Worm (Caenorhabditis elegans) whole organism, late embryonic: ENCODE results near the gene Y57G11C.1142.

Experiments used
- C38D4.7 ChIP-seq: fragments of 200-800 bp; sonication (Bioruptor generic); optimal IDR thresholded peaks from 2 replicates; lab custom pipeline; 2018; ENCODE audit warnings: mild to moderate bottlenecking, missing genetic modification characterization, moderate library complexity, missing compliant biosample characterization
- K09A11.1 ChIP-seq: sonication (generic microtip); optimal IDR thresholded peaks from 2 replicates; lab custom pipeline; 2017; ENCODE audit warnings: antibody characterized with exemption, mild to moderate bottlenecking, missing genetic modification characterization, missing compliant biosample characterization; ENCODE audit not compliant: insufficient read depth
- T23F11.4 ChIP-seq: fragments of 200-800 bp; sonication (Bioruptor generic); optimal IDR thresholded peaks from 2 replicates; lab custom pipeline; 2018; ENCODE audit warnings: mild to moderate bottlenecking, missing genetic modification characterization, missing compliant biosample characterization
- Y22D7AL.16 ChIP-seq: sonication (generic microtip); optimal IDR thresholded peaks from 2 replicates; lab custom pipeline; 2016; ENCODE audit warnings: missing genetic modification characterization, missing compliant biosample characterization
- ceh-14 ChIP-seq: sonication (generic microtip); optimal IDR thresholded peaks from 2 replicates; lab custom pipeline; 2016; ENCODE audit warnings: missing genotype, missing genetic modification characterization, missing compliant biosample characterization
- ceh-18 ChIP-seq: sonication (generic microtip); optimal IDR thresholded peaks from 2 replicates; lab custom pipeline; 2016; ENCODE audit warnings: missing genetic modification characterization, missing compliant biosample characterization
- ceh-19 ChIP-seq: fragments of 200-800 bp; sonication (Bioruptor generic); optimal IDR thresholded peaks from 2 replicates; lab custom pipeline; 2018; ENCODE audit warnings: mild to moderate bottlenecking, missing genetic modification characterization, missing compliant biosample characterization
- ceh-22 ChIP-seq: sonication (generic microtip); optimal IDR thresholded peaks from 2 replicates; lab custom pipeline; 2017; ENCODE audit warnings: missing biosample characterization, missing genetic modification characterization
- ceh-24 ChIP-seq: sonication (generic microtip); optimal IDR thresholded peaks from 2 replicates; lab custom pipeline; 2016; ENCODE audit warnings: mild to moderate bottlenecking, missing genetic modification characterization, missing compliant biosample characterization
- ceh-30 ChIP-seq: fragments of 150-350 bp; optimal IDR thresholded peaks from 2 replicates; lab custom pipeline; 2014; ENCODE audit warnings: missing biosample characterization, missing genetic modification characterization
- ceh-31 ChIP-seq: sonication (generic microtip); optimal IDR thresholded peaks from 2 replicates; lab custom pipeline; 2016; ENCODE audit warnings: missing genetic modification characterization, missing compliant biosample characterization
- ceh-45 ChIP-seq: fragments of 200-800 bp; sonication (Bioruptor generic); IDR thresholded peaks from 2 replicates; pipeline ENCODE4 v1.3.6; 2022; ENCODE audit warnings: missing genetic modification reagents, missing genetic modification characterization, missing compliant biosample characterization
- ceh-6 ChIP-seq: fragments of 200-800 bp; sonication (Bioruptor generic); optimal IDR thresholded peaks from 2 replicates; lab custom pipeline; 2018; ENCODE audit warnings: mild to moderate bottlenecking, missing genetic modification characterization, missing compliant biosample characterization
- che-1 ChIP-seq: sonication (generic microtip); optimal IDR thresholded peaks from 2 replicates; lab custom pipeline; 2016; ENCODE audit warnings: mild to moderate bottlenecking, missing genetic modification characterization, missing compliant biosample characterization
- dmd-4 ChIP-seq: sonication (generic microtip); optimal IDR thresholded peaks from 2 replicates; lab custom pipeline; 2016; ENCODE audit warnings: borderline replicate concordance, missing genetic modification characterization, missing compliant biosample characterization
- elt-2 ChIP-seq: sonication (generic microtip); optimal IDR thresholded peaks from 2 replicates; lab custom pipeline; 2016; ENCODE audit warnings: missing genetic modification reagents, missing genetic modification characterization, missing compliant biosample characterization
- eyg-1 ChIP-seq: sonication (generic microtip); optimal IDR thresholded peaks from 2 replicates; lab custom pipeline; 2016; ENCODE audit warnings: missing genotype, missing genetic modification characterization, missing compliant biosample characterization
- hlh-13 ChIP-seq: fragments of 200-800 bp; sonication (Bioruptor generic); optimal IDR thresholded peaks from 2 replicates; lab custom pipeline; 2018; ENCODE audit warnings: mild to moderate bottlenecking, missing genetic modification characterization, missing compliant biosample characterization
- hlh-30 ChIP-seq: sonication (generic microtip); optimal IDR thresholded peaks from 2 replicates; lab custom pipeline; 2017; ENCODE audit warnings: antibody characterized with exemption, missing genetic modification characterization, missing compliant biosample characterization; ENCODE audit not compliant: insufficient read depth
- hlh-6 ChIP-seq: sonication (generic microtip); optimal IDR thresholded peaks from 2 replicates; lab custom pipeline; 2016; ENCODE audit warnings: missing genotype, missing genetic modification characterization, missing compliant biosample characterization
- hlh-8 ChIP-seq: sonication (generic microtip); optimal IDR thresholded peaks from 2 replicates; lab custom pipeline; 2016; ENCODE audit warnings: missing genotype, missing genetic modification characterization, missing compliant biosample characterization
- lim-6 ChIP-seq: sonication (generic microtip); optimal IDR thresholded peaks from 2 replicates; lab custom pipeline; 2016; ENCODE audit warnings: missing genetic modification characterization, missing compliant biosample characterization
- mec-3 ChIP-seq: sonication (generic microtip); optimal IDR thresholded peaks from 2 replicates; lab custom pipeline; 2016; ENCODE audit warnings: borderline replicate concordance, missing genetic modification characterization, missing compliant biosample characterization
- nfya-1 ChIP-seq: sonication (generic microtip); optimal IDR thresholded peaks from 2 replicates; lab custom pipeline; 2017; ENCODE audit warnings: missing genetic modification characterization, mild to moderate bottlenecking, missing compliant biosample characterization, antibody characterized with exemption, moderate library complexity
- nhr-232 ChIP-seq: sonication (generic microtip); optimal IDR thresholded peaks from 2 replicates; lab custom pipeline; 2016; ENCODE audit warnings: missing genetic modification characterization, missing compliant biosample characterization
- npax-4 ChIP-seq: sonication (generic microtip); optimal IDR thresholded peaks from 2 replicates; lab custom pipeline; 2016; ENCODE audit warnings: missing genetic modification characterization, missing compliant biosample characterization
- pag-3 ChIP-seq: sonication (generic microtip); optimal IDR thresholded peaks from 2 replicates; lab custom pipeline; 2016; ENCODE audit warnings: missing compliant biosample characterization, missing genetic modification characterization, borderline replicate concordance
- pha-2 ChIP-seq: sonication (generic microtip); optimal IDR thresholded peaks from 2 replicates; lab custom pipeline; 2017; ENCODE audit warnings: mild to moderate bottlenecking, missing genetic modification characterization, missing compliant biosample characterization
- pros-1 ChIP-seq: fragments of 150-350 bp; optimal IDR thresholded peaks from 2 replicates; lab custom pipeline; 2014; ENCODE audit warnings: missing biosample characterization, missing genetic modification reagents, missing genetic modification characterization
- sox-2 ChIP-seq: fragments of 200-800 bp; sonication (Bioruptor generic); IDR thresholded peaks from 2 replicates; pipeline ENCODE4 v1.3.6; 2022; ENCODE audit warnings: missing genetic modification reagents, missing genetic modification characterization, missing compliant biosample characterization
- sox-4 ChIP-seq: sonication (generic microtip); optimal IDR thresholded peaks from 2 replicates; lab custom pipeline; 2017; ENCODE audit warnings: mild to moderate bottlenecking, missing genetic modification characterization, inconsistent platforms, missing compliant biosample characterization
- tbx-2 ChIP-seq: sonication (generic microtip); optimal IDR thresholded peaks from 2 replicates; lab custom pipeline; 2016; ENCODE audit warnings: missing genetic modification characterization, missing compliant biosample characterization
- tbx-7 ChIP-seq: sonication (generic microtip); optimal IDR thresholded peaks from 2 replicates; lab custom pipeline; 2016; ENCODE audit warnings: missing genotype, missing genetic modification characterization, missing compliant biosample characterization
- unc-3 ChIP-seq, 2 experiments: fragments of 200-800 bp in 1 of 2; sonication (Bioruptor generic) in 1 of 2; sonication (generic microtip) in 1 of 2; conservative IDR thresholded peaks in 1 of 2; optimal IDR thresholded peaks in 1 of 2; 2 replicates each; pipeline versions ENCODE4 v1.3.6 to Lab custom; 2016 to 2022; ENCODE audit warnings: missing compliant biosample characterization in 2 of 2, missing genetic modification characterization in 2 of 2, missing genetic modification reagents in 1 of 2
- unc-42 ChIP-seq: sonication (generic microtip); optimal IDR thresholded peaks from 2 replicates; lab custom pipeline; 2016; ENCODE audit warnings: missing genotype, missing genetic modification characterization, missing compliant biosample characterization
- unc-55 ChIP-seq: sonication (generic microtip); optimal IDR thresholded peaks from 2 replicates; lab custom pipeline; 2017; ENCODE audit warnings: missing biosample characterization, missing genetic modification reagents, missing genetic modification characterization
- zip-5 ChIP-seq: sonication (generic microtip); optimal IDR thresholded peaks from 2 replicates; lab custom pipeline; 2016; ENCODE audit warnings: missing genetic modification characterization, missing compliant biosample characterization

Y57G11C.1142 gene

ce11 chrIV:14793900-14794624, 8.4 kb upstream of the Y57G11C.1142 start (continued):
- no peak for TF ChIP-seq eyg-1 (tag; lab: Kevin White, UChicago)
- no peak for TF ChIP-seq unc-55 (GFP tag; lab: Kevin White, UChicago)
- TF ChIP-seq ceh-22 (tag; lab: Kevin White, UChicago) = no peak
- TF ChIP-seq hlh-13 (GFP tag; lab: Kevin White, UChicago) = no peak
- peak; percentile 1 for TF ChIP-seq C38D4.7 (GFP tag; lab: Kevin White, UChicago)
- no peak for TF ChIP-seq pag-3 (tag; lab: Kevin White, UChicago)
- TF ChIP-seq ceh-30 = no peak
- peak; percentile 7 for TF ChIP-seq ceh-14 (tag; lab: Kevin White, UChicago)
- peak; percentile 27 for TF ChIP-seq ceh-6 (GFP tag; lab: Kevin White, UChicago)
- TF ChIP-seq ceh-18 = peak; percentile 30
- peak; percentile 50 for TF ChIP-seq ceh-19 (GFP tag; lab: Kevin White, UChicago)
- TF ChIP-seq pha-2 (tag; lab: Kevin White, UChicago) = peak; percentile 27
- TF ChIP-seq che-1 (tag; lab: Kevin White, UChicago) = no peak
- TF ChIP-seq pros-1 (tag; lab: Kevin White, UChicago) = peak; percentile 2
- TF ChIP-seq dmd-4 (tag; lab: Kevin White, UChicago) = no peak
- TF ChIP-seq zip-5 (tag; lab: Kevin White, UChicago) = no peak
- TF ChIP-seq hlh-30 = peak; percentile 21
- no peak for TF ChIP-seq Y22D7AL.16 (tag; lab: Kevin White, UChicago)
- TF ChIP-seq ceh-45 (GFP tag; lab: Robert Waterston, UW) = no peak
- no peak for TF ChIP-seq elt-2 (tag; lab: Kevin White, UChicago)
- peak; percentile 36 for TF ChIP-seq tbx-2 (tag; lab: Kevin White, UChicago)
- no peak for TF ChIP-seq mec-3 (tag; lab: Kevin White, UChicago)
- TF ChIP-seq K09A11.1 = no peak
- no peak for TF ChIP-seq unc-3 (GFP tag; conservative IDR thresholded peaks at IDR 0.05; lab: Robert Waterston, UW)
- no peak for TF ChIP-seq unc-3 (tag; optimal IDR thresholded peaks at IDR 0.05; lab: Kevin White, UChicago)
- TF ChIP-seq ceh-31 = peak; percentile 63
- no peak for TF ChIP-seq hlh-8 (tag; lab: Kevin White, UChicago)

- TF ChIP-seq sox-2 (GFP tag; lab: Robert Waterston, UW) = no peak
- TF ChIP-seq mec-3 (tag; lab: Kevin White, UChicago) = no peak
- no peak for TF ChIP-seq npax-4 (tag; lab: Kevin White, UChicago)
- no peak for TF ChIP-seq hlh-30
- TF ChIP-seq ceh-14 (tag; lab: Kevin White, UChicago) = no peak
- TF ChIP-seq sox-4 (tag; lab: Kevin White, UChicago) = no peak
- TF ChIP-seq T23F11.4 (GFP tag; lab: Kevin White, UChicago) = no peak
- TF ChIP-seq tbx-2 (tag; lab: Kevin White, UChicago) = no peak
- TF ChIP-seq unc-3 (GFP tag; conservative IDR thresholded peaks at IDR 0.05; lab: Robert Waterston, UW) = no peak
- TF ChIP-seq unc-3 (tag; optimal IDR thresholded peaks at IDR 0.05; lab: Kevin White, UChicago) = no peak
- TF ChIP-seq tbx-7 (tag; lab: Kevin White, UChicago) = no peak
- TF ChIP-seq lim-6 (tag; lab: Kevin White, UChicago) = no peak
- TF ChIP-seq ceh-24 (tag; lab: Kevin White, UChicago) = no peak
- TF ChIP-seq hlh-6 (tag; lab: Kevin White, UChicago) = no peak
- TF ChIP-seq nhr-232 (tag; lab: Kevin White, UChicago) = no peak
- TF ChIP-seq eyg-1 (tag; lab: Kevin White, UChicago) = no peak
Observed at ce11 chrIV:14795918-14796488, 6.4 kb upstream of the Y57G11C.1142 start, which contains the start of gene coq-3. Gene coq-3, minus strand, starts transcription at chrIV:14796324.

ce11 chrIV:14797354-14797753, 5.1 kb upstream of the Y57G11C.1142 start, which contains the start of the genes Y57G11C.1147 and nuo-3:
Gene Y57G11C.1147, minus strand, starts transcription at chrIV:14797514.
Gene nuo-3, minus strand, starts transcription at chrIV:14797544.
- no peak for TF ChIP-seq unc-42 (tag; lab: Kevin White, UChicago)
- peak; percentile 16 for TF ChIP-seq nfya-1 (tag; lab: Kevin White, UChicago)
